Comparison of ENCODE assay signal across 2 fruit fly cellular contexts in genomic region chr3R:12477239-12477865, dm6.
A peak's percentile ranks its signal among the peaks of the same experiment; 100 is the strongest.
TF ChIP-seq lines count a peak whose summit lies in the region.
"Not testable (repeated sequence)": the region's sequence is repeated elsewhere in the genome, so short reads cannot be mapped to it uniquely, and the experiment has no call there.

No protein-coding gene starts in this region.

- peak; percentile 44 for TF ChIP-seq CTCF in whole organism, embryonic (GFP tag; optimal IDR thresholded peaks at IDR 0.05; lab: Kevin White, UChicago)

TF ChIP-seq in whole organism, embryonic, 481 proteins besides CTCF, POLR2A, EP300 and RAD21:
- TF ChIP-seq Tbp (GFP tag; optimal IDR thresholded peaks at IDR 0.05; lab: Kevin White, UChicago) (peak; percentile 63), yki (optimal IDR thresholded peaks at IDR 0.05; lab: Kevin White, UChicago) (peak; percentile 15), Trl (optimal IDR thresholded peaks at IDR 0.05; lab: Kevin White, UChicago) (peak; percentile 71 to 86), cg (GFP tag; optimal IDR thresholded peaks at IDR 0.05; lab: Kevin White, UChicago) (peak; percentile 41), Deaf1 (tag; optimal IDR thresholded peaks at IDR 0.05; lab: Kevin White, UChicago) (peak; percentile 36), sug (tag; optimal IDR thresholded peaks at IDR 0.05; lab: Kevin White, UChicago) (peak; percentile 4), onecut (GFP tag; IDR thresholded peaks at IDR 0.05; lab: Robert Waterston, UW) (peak; percentile 71), Jarid2 (GFP tag; optimal IDR thresholded peaks at IDR 0.05; lab: Kevin White, UChicago) (peak; percentile 88), sens (GFP tag; lab: Kevin White, UChicago) (peak; percentile 61), CG5180 (GFP tag; optimal IDR thresholded peaks at IDR 0.05; lab: Kevin White, UChicago) (peak; percentile 91), Blimp-1 (GFP tag; optimal IDR thresholded peaks at IDR 0.05; lab: Kevin White, UChicago) (peak; percentile 18), Gug (GFP tag; IDR thresholded peaks at IDR 0.05; lab: Robert Waterston, UW) (peak; percentile 53; the same call in 1 of the 4 replicates), Med (GFP tag; lab: Kevin White, UChicago) (peak; percentile 43), nom (GFP tag; optimal IDR thresholded peaks at IDR 0.05; lab: Kevin White, UChicago) (peak; percentile 11)
- TF ChIP-seq Trl (GFP tag; optimal IDR thresholded peaks at IDR 0.05; lab: Kevin White, UChicago), result not testable (repeated sequence)

TF ChIP-seq in whole organism, prepupa, 60 proteins besides CTCF, POLR2A, EP300 and RAD21:
- TF ChIP-seq ss (GFP tag; optimal IDR thresholded peaks at IDR 0.05; lab: Kevin White, UChicago), result peak in 1 of 2 experiments; percentile 17
- peak; percentile 60 for TF ChIP-seq fkh (GFP tag; optimal IDR thresholded peaks at IDR 0.05; lab: Kevin White, UChicago)
- TF ChIP-seq CG6808 (GFP tag; optimal IDR thresholded peaks at IDR 0.05; lab: Kevin White, UChicago), result peak; percentile 1
TF ChIP-seq in whole organism, prepupa: peak in this region for 3; not testable (repeated sequence) for 57.
